Worm (Caenorhabditis elegans): Measurements from ENCODE around the gene pie-1.
A peak's percentile ranks its signal among the peaks of the same experiment; 100 is the strongest.

DNA sequence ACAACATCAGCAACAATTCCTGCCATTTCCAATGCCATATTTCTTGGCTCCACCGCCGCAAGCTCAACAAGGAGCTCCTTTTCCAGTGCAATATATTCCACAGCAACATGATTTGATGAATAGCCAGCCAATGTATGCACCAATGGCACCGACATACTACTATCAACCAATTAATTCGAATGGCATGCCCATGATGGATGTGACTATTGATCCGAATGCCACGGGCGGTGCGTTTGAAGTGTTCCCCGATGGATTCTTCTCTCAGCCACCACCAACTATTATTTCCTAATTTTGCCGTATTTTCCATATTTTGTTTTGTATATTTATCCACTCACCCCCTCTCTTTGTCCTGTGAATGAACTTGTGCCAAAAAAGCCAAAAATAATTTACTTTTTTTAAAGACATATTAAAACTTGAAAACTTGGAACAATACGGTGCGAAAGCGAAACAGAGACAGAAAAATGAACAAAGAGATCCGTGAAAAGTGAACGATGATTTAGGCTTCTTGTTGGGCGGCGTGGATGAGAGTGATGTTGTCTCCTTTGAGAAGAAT lies 2.2 kb downstream of the pie-1 start:
- TF ChIP-seq unc-130 (GFP tag; optimal IDR thresholded peaks at IDR 0.05): peak; percentile 4
- no peak for TF ChIP-seq mxl-1 (tag; optimal IDR thresholded peaks at IDR 0.05)
